Fruit fly (Drosophila melanogaster): ENCODE data around the gene CG13843.

- TF ChIP-seq psq (GFP tag; optimal IDR thresholded peaks at IDR 0.05) = no peak
- TF ChIP-seq h (GFP tag; optimal IDR thresholded peaks at IDR 0.05) = peak; percentile 27
- peak; percentile 16 for TF ChIP-seq HLH106 (tag; optimal IDR thresholded peaks at IDR 0.05)
- no peak for TF ChIP-seq usp (GFP tag; optimal IDR thresholded peaks at IDR 0.05)
- TF ChIP-seq Dfd (GFP tag; optimal IDR thresholded peaks at IDR 0.05) = no peak
- no peak for TF ChIP-seq Hr83 (GFP tag; optimal IDR thresholded peaks at IDR 0.05; ENCODE audit: poor library complexity, severe bottlenecking)
- TF ChIP-seq Sp1 (GFP tag; optimal IDR thresholded peaks at IDR 0.05) = no peak
- TF ChIP-seq sage (GFP tag; optimal IDR thresholded peaks at IDR 0.05) = no peak
- no peak for TF ChIP-seq Hr78 (GFP tag; optimal IDR thresholded peaks at IDR 0.05)
- TF ChIP-seq Vsx2 (GFP tag; optimal IDR thresholded peaks at IDR 0.05; ENCODE audit: partially characterized antibody) = no peak
- TF ChIP-seq Rel (GFP tag; optimal IDR thresholded peaks at IDR 0.05) = no peak
- TF ChIP-seq Rel (tag; optimal IDR thresholded peaks at IDR 0.05) = no peak
- no peak for TF ChIP-seq brk (GFP tag; optimal IDR thresholded peaks at IDR 0.05)
- TF ChIP-seq Abd-B (GFP tag; optimal IDR thresholded peaks at IDR 0.05) = no peak
Observed at dm6 chr3R:22636567-22636889, 27.2 kb downstream of the CG13843 start.

All from whole organism, wandering third instar larva.